Fruit fly (Drosophila melanogaster): ENCODE results near the gene CG10616.

The CG10616 gene

dm6 chr3L:12523941-12524340 lies 52.4 kb downstream of the CG10616 start, which contains the start of the genes ver and Gcn5:
ver (plus strand) TSS chr3L:12523987.
Gcn5 (minus strand) TSS chr3L:12524014.
- peak; percentile 96 for TF ChIP-seq CG2120 (GFP tag; optimal IDR thresholded peaks at IDR 0.05)
- peak; percentile 89 for TF ChIP-seq zen (tag; optimal IDR thresholded peaks at IDR 0.05)
- peak; percentile 94 for TF ChIP-seq CG7372 (GFP tag; IDR thresholded peaks at IDR 0.05)
- peak; percentile 90 for TF ChIP-seq Ssrp (tag; optimal IDR thresholded peaks at IDR 0.05)
- peak; percentile 85 for TF ChIP-seq D19B (GFP tag; optimal IDR thresholded peaks at IDR 0.05)
- peak; percentile 82; the same call in 1 of the 2 replicates for TF ChIP-seq sens-2 (GFP tag; IDR thresholded peaks at IDR 0.05)
- TF ChIP-seq sob (GFP tag; IDR thresholded peaks at IDR 0.05), result peak; percentile 94
- peak; percentile 88 for TF ChIP-seq CG9817 (tag; optimal IDR thresholded peaks at IDR 0.05)
- peak; percentile 79 for TF ChIP-seq dimm (GFP tag; IDR thresholded peaks at IDR 0.05)
- TF ChIP-seq Dip2 (GFP tag; IDR thresholded peaks at IDR 0.05), result peak; percentile 21; the same call in 1 of the 2 replicates
- peak in 1 of 3 experiments; percentile 86 for TF ChIP-seq lola (GFP tag; optimal IDR thresholded peaks at IDR 0.05)
- TF ChIP-seq prd (optimal IDR thresholded peaks at IDR 0.05), result no peak
- TF ChIP-seq prd (GFP tag; IDR thresholded peaks at IDR 0.05), result peak; percentile 97
- TF ChIP-seq fu2 (GFP tag; optimal IDR thresholded peaks at IDR 0.05), result peak; percentile 77
- peak; percentile 31 for TF ChIP-seq Sin3A (optimal IDR thresholded peaks at IDR 0.05)
- TF ChIP-seq MTF-1 (GFP tag; optimal IDR thresholded peaks at IDR 0.05; ENCODE audit: borderline replicate concordance), result peak; percentile 71
- TF ChIP-seq esg (GFP tag; conservative IDR thresholded peaks at IDR 0.05), result peak; percentile 89
- peak; percentile 86 for TF ChIP-seq CG8765 (GFP tag; IDR thresholded peaks at IDR 0.05)
- TF ChIP-seq lab (GFP tag; optimal IDR thresholded peaks at IDR 0.05), result peak; percentile 96
- TF ChIP-seq Adf1 (GFP tag; IDR thresholded peaks at IDR 0.05), result peak; percentile 68
- no peak for TF ChIP-seq Kr (GFP tag; optimal IDR thresholded peaks at IDR 0.05)
- TF ChIP-seq Stat92E (GFP tag; optimal IDR thresholded peaks at IDR 0.05), result peak in 1 of 3 experiments; percentile 15
- TF ChIP-seq Ptx1 (GFP tag; IDR thresholded peaks at IDR 0.05), result peak; percentile 95
- peak; percentile 89 for TF ChIP-seq grau (tag; optimal IDR thresholded peaks at IDR 0.05)
- TF ChIP-seq CG12744 (GFP tag; optimal IDR thresholded peaks at IDR 0.05), result peak; percentile 82
- TF ChIP-seq br (optimal IDR thresholded peaks at IDR 0.05), result no peak
- peak; percentile 81 for TF ChIP-seq jing (GFP tag; optimal IDR thresholded peaks at IDR 0.05)
- no peak for TF ChIP-seq CG2129 (GFP tag; IDR thresholded peaks at IDR 0.05; ENCODE audit: partially characterized antibody)
- TF ChIP-seq CG4854 (GFP tag; optimal IDR thresholded peaks at IDR 0.05), result peak; percentile 80
- TF ChIP-seq tgo (GFP tag; IDR thresholded peaks at IDR 0.05), result peak; percentile 94
- no peak for TF ChIP-seq D (optimal IDR thresholded peaks at IDR 0.05)
- TF ChIP-seq D (GFP tag; optimal IDR thresholded peaks at IDR 0.05), result peak; percentile 84
- peak; percentile 94 for TF ChIP-seq Xbp1 (GFP tag; optimal IDR thresholded peaks at IDR 0.05)
- TF ChIP-seq zf30C (GFP tag; optimal IDR thresholded peaks at IDR 0.05), result peak; percentile 50
- peak; percentile 48 for TF ChIP-seq gfzf (GFP tag; optimal IDR thresholded peaks at IDR 0.05)
- TF ChIP-seq CG13624 (GFP tag; optimal IDR thresholded peaks at IDR 0.05), result peak; percentile 85
- TF ChIP-seq kay (GFP tag; optimal IDR thresholded peaks at IDR 0.05), result peak; percentile 62
- peak; percentile 90 for TF ChIP-seq CG32767 (GFP tag; IDR thresholded peaks at IDR 0.05)
- peak; percentile 84 for TF ChIP-seq cato (GFP tag; optimal IDR thresholded peaks at IDR 0.05; ENCODE audit: borderline replicate concordance)
- peak; percentile 78; the same call in 1 of the 2 replicates for TF ChIP-seq Poxn (GFP tag; IDR thresholded peaks at IDR 0.05)
- peak; percentile 70 for TF ChIP-seq croc (GFP tag; conservative IDR thresholded peaks at IDR 0.05)
- TF ChIP-seq CG7839 (tag; optimal IDR thresholded peaks at IDR 0.05), result peak; percentile 93
- TF ChIP-seq CoRest (tag; optimal IDR thresholded peaks at IDR 0.05), result peak; percentile 94
- TF ChIP-seq Bdp1 (GFP tag; optimal IDR thresholded peaks at IDR 0.05), result peak; percentile 78
- TF ChIP-seq Scr (GFP tag; IDR thresholded peaks at IDR 0.05; ENCODE audit: partially characterized antibody), result no peak
- TF ChIP-seq gt (GFP tag; IDR thresholded peaks at IDR 0.05), result peak; percentile 77
- TF ChIP-seq CG17568 (GFP tag; optimal IDR thresholded peaks at IDR 0.05), result no peak
- peak; percentile 94 for TF ChIP-seq CG17359 (tag; optimal IDR thresholded peaks at IDR 0.05)
- peak; percentile 95 for TF ChIP-seq dysf (GFP tag; IDR thresholded peaks at IDR 0.05)
- TF ChIP-seq CG2712 (tag; optimal IDR thresholded peaks at IDR 0.05), result peak; percentile 92
- TF ChIP-seq fru (optimal IDR thresholded peaks at IDR 0.05), result no peak
- TF ChIP-seq Hmr (GFP tag; optimal IDR thresholded peaks at IDR 0.05), result peak; percentile 92
